Worm (Caenorhabditis elegans) whole organism, young adult: ENCODE results near the gene nas-29.

Source experiments
- B0336.3 ChIP-seq: fragments of 200-800 bp; sonication (Bioruptor generic); IDR thresholded peaks from 2 replicates; pipeline ENCODE4 v1.3.6; 2022; ENCODE audit warnings: missing genetic modification characterization, missing compliant biosample characterization
- C06A6.2 ChIP-seq: fragments of 200-800 bp; sonication (Bioruptor generic); conservative IDR thresholded peaks from 2 replicates; pipeline ENCODE4 v1.3.6; 2022; ENCODE audit warnings: missing genetic modification characterization, missing compliant biosample characterization
- C17E4.6 ChIP-seq: fragments of 200-800 bp; sonication (Bioruptor generic); IDR thresholded peaks from 2 replicates; pipeline ENCODE4 v1.3.6; 2022; ENCODE audit warnings: missing genetic modification reagents, missing genetic modification characterization, missing compliant biosample characterization
- F23B12.7 ChIP-seq: sonication (generic microtip); optimal IDR thresholded peaks from 2 replicates; lab custom pipeline; 2017; ENCODE audit warnings: missing genetic modification characterization, mild to moderate bottlenecking, missing compliant biosample characterization, antibody characterized with exemption, moderate library complexity; ENCODE audit not compliant: insufficient read depth
- F57C9.4 ChIP-seq: sonication (generic microtip); optimal IDR thresholded peaks from 2 replicates; lab custom pipeline; 2017; ENCODE audit warnings: mild to moderate bottlenecking, missing genetic modification characterization, missing compliant biosample characterization
- K12H6.12 ChIP-seq: fragments of 200-800 bp; sonication (Bioruptor generic); optimal IDR thresholded peaks from 2 replicates; lab custom pipeline; 2018; ENCODE audit warnings: mild to moderate bottlenecking, missing genetic modification characterization, missing compliant biosample characterization
- T07F8.4 ChIP-seq: sonication (generic microtip); optimal IDR thresholded peaks from 2 replicates; lab custom pipeline; 2016; ENCODE audit warnings: mild to moderate bottlenecking, missing genetic modification characterization, moderate library complexity, missing compliant biosample characterization
- Y53F4B.3 ChIP-seq: fragments of 200-800 bp; sonication (Bioruptor generic); IDR thresholded peaks from 2 replicates; pipeline ENCODE4 v1.3.6; 2022; ENCODE audit warnings: missing genetic modification reagents, missing genetic modification characterization, missing compliant biosample characterization
- Y79H2A.3 ChIP-seq: fragments of 200-800 bp; sonication (Bioruptor generic); conservative IDR thresholded peaks from 2 replicates; pipeline ENCODE4 v1.3.6; 2022; ENCODE audit warnings: missing genetic modification reagents, missing genetic modification characterization, missing compliant biosample characterization
- bed-1 ChIP-seq: fragments of 200-800 bp; sonication (Bioruptor generic); IDR thresholded peaks from 2 replicates; pipeline ENCODE4 v1.3.6; 2022; ENCODE audit warnings: missing genetic modification reagents, missing genetic modification characterization, missing compliant biosample characterization
- bed-2 ChIP-seq: fragments of 200-800 bp; sonication (Bioruptor generic); IDR thresholded peaks from 2 replicates; pipeline ENCODE4 v1.3.6; 2022; ENCODE audit warnings: missing genetic modification reagents, missing genetic modification characterization, missing compliant biosample characterization
- cebp-1 ChIP-seq, 2 experiments: fragments of 200-800 bp in 1 of 2; sonication (Bioruptor generic) in 1 of 2; sonication (generic microtip) in 1 of 2; IDR thresholded peaks in 1 of 2; optimal IDR thresholded peaks in 1 of 2; 2 replicates each; pipeline versions ENCODE4 v1.3.6 to Lab custom; 2017 to 2022; ENCODE audit warnings: missing compliant biosample characterization in 2 of 2, missing genetic modification characterization in 2 of 2, mild to moderate bottlenecking in 1 of 2, missing genetic modification reagents in 1 of 2, moderate library complexity in 1 of 2
- cebp-2 ChIP-seq: fragments of 200-800 bp; sonication (Bioruptor generic); IDR thresholded peaks from 2 replicates; pipeline ENCODE4 v1.3.6; 2022; ENCODE audit warnings: missing genetic modification characterization, missing compliant biosample characterization
- ceh-27 ChIP-seq: fragments of 200-800 bp; sonication (Bioruptor generic); optimal IDR thresholded peaks from 2 replicates; lab custom pipeline; 2018; ENCODE audit warnings: mild to moderate bottlenecking, missing genetic modification characterization, moderate library complexity, missing compliant biosample characterization
- egl-18 ChIP-seq: fragments of 200-800 bp; sonication (Bioruptor generic); IDR thresholded peaks from 2 replicates; pipeline ENCODE4 v1.3.6; 2022; ENCODE audit warnings: missing genetic modification reagents, missing genetic modification characterization, missing compliant biosample characterization
- gei-17 ChIP-seq: fragments of 200-800 bp; sonication (Bioruptor generic); optimal IDR thresholded peaks from 2 replicates; lab custom pipeline; 2018; ENCODE audit warnings: mild to moderate bottlenecking, missing genetic modification characterization, missing compliant biosample characterization
- hsf-1 ChIP-seq: fragments of 200-800 bp; sonication (Bioruptor generic); IDR thresholded peaks from 2 replicates; pipeline ENCODE4 v1.3.6; 2022; ENCODE audit warnings: missing genetic modification reagents, missing genetic modification characterization, missing compliant biosample characterization
- lag-1 ChIP-seq: fragments of 200-800 bp; sonication (Bioruptor generic); IDR thresholded peaks from 2 replicates; pipeline ENCODE4 v1.3.6; 2022; ENCODE audit warnings: missing genetic modification reagents, missing genetic modification characterization, missing compliant biosample characterization
- lin-26 ChIP-seq: fragments of 200-800 bp; sonication (Bioruptor generic); IDR thresholded peaks from 2 replicates; pipeline ENCODE4 v1.3.6; 2022; ENCODE audit warnings: missing genetic modification reagents, missing genetic modification characterization, missing compliant biosample characterization
- lir-1 ChIP-seq: fragments of 200-800 bp; sonication (Bioruptor generic); conservative IDR thresholded peaks from 2 replicates; pipeline ENCODE4 v1.3.6; 2022; ENCODE audit warnings: missing genetic modification reagents, missing genetic modification characterization, missing compliant biosample characterization
- madf-10 ChIP-seq: sonication (generic microtip); optimal IDR thresholded peaks from 2 replicates; lab custom pipeline; 2016; ENCODE audit warnings: mild to moderate bottlenecking, missing genetic modification characterization, missing compliant biosample characterization
- madf-3 ChIP-seq: fragments of 200-800 bp; sonication (Bioruptor generic); IDR thresholded peaks from 2 replicates; pipeline ENCODE4 v1.3.6; 2022; ENCODE audit warnings: missing genetic modification reagents, missing genetic modification characterization, missing compliant biosample characterization
- nfya-1 ChIP-seq: sonication (generic microtip); optimal IDR thresholded peaks from 2 replicates; lab custom pipeline; 2017; ENCODE audit warnings: antibody characterized with exemption, missing compliant biosample characterization, missing genetic modification characterization, borderline replicate concordance; ENCODE audit not compliant: insufficient read depth
- nhr-120 ChIP-seq: fragments of 200-800 bp; sonication (Bioruptor generic); IDR thresholded peaks from 2 replicates; pipeline ENCODE4 v1.3.6; 2022; ENCODE audit warnings: missing genetic modification characterization, missing compliant biosample characterization
- nhr-80 ChIP-seq: sonication (generic microtip); optimal IDR thresholded peaks from 2 replicates; lab custom pipeline; 2016; ENCODE audit warnings: missing genetic modification characterization, missing compliant biosample characterization
- pha-4 ChIP-seq: fragments of 150-350 bp; sonication (generic microtip); optimal IDR thresholded peaks from 2 replicates; lab custom pipeline; 2014; ENCODE audit warnings: missing biosample characterization, missing genetic modification reagents, missing genetic modification characterization
- rec-8 ChIP-seq, 2 experiments: sonication (generic microtip); optimal IDR thresholded peaks; 2 replicates each; lab custom pipeline; 2016; ENCODE audit warnings: mild to moderate bottlenecking in 2 of 2, missing genetic modification characterization in 2 of 2, missing genetic modification reagents in 2 of 2, missing genotype in 2 of 2, missing biosample characterization in 1 of 2, missing compliant biosample characterization in 1 of 2, moderate library complexity in 1 of 2
- repo-1 ChIP-seq: sonication (generic microtip); optimal IDR thresholded peaks from 2 replicates; lab custom pipeline; 2017; ENCODE audit warnings: mild to moderate bottlenecking, missing genetic modification characterization, missing compliant biosample characterization
- snpc-1.1 ChIP-seq: sonication (generic microtip); optimal IDR thresholded peaks from 2 replicates; lab custom pipeline; 2017; ENCODE audit warnings: missing genetic modification characterization, mild to moderate bottlenecking, missing compliant biosample characterization, antibody characterized with exemption, moderate library complexity, missing genotype, missing genetic modification reagents; ENCODE audit not compliant: insufficient read depth
- tbx-9 ChIP-seq: sonication (generic microtip); optimal IDR thresholded peaks from 2 replicates; lab custom pipeline; 2016; ENCODE audit warnings: borderline replicate concordance, missing genetic modification characterization, inconsistent platforms, missing compliant biosample characterization
- xnd-1 ChIP-seq: sonication (generic microtip); optimal IDR thresholded peaks from 2 replicates; lab custom pipeline; 2016; ENCODE audit warnings: missing genotype, missing genetic modification reagents, missing genetic modification characterization, missing compliant biosample characterization
- ztf-25 ChIP-seq: fragments of 200-800 bp; sonication (Bioruptor generic); IDR thresholded peaks from 2 replicates; pipeline ENCODE4 v1.3.6; 2022; ENCODE audit warnings: missing genetic modification reagents, missing genetic modification characterization, missing compliant biosample characterization
- ztf-26 ChIP-seq: sonication (generic microtip); optimal IDR thresholded peaks from 2 replicates; lab custom pipeline; 2017; ENCODE audit warnings: missing genetic modification characterization, missing compliant biosample characterization

nas-29 gene

DNA sequence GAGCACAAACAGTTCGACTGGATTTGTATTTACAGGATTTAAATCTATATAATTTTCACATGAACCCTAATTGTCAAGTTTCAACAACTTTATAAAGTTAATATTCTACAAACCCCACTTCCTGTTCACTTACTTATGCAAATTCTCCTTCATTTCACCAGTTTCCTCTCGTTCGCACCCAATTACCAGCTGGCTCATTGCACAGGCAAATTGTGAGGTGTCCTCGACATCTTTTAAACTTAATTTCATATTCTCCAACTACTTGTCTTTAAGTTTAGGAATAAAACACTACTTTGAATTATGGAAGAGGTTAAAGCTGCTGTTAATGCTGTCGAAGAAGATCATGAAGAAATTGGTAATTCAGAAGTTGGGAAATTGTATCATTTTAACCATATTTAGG lies 30.6 kb upstream of the nas-29 start, which contains the start of gene C27D6.1:
Gene C27D6.1 (plus strand): TSS at position 301 of the 400 bp plus-strand sequence.
- no peak for TF ChIP-seq lag-1 (GFP tag; lab: Robert Waterston, UW)
- TF ChIP-seq ztf-25 = no peak
- TF ChIP-seq, all 124 proteins: peak for 0

DNA sequence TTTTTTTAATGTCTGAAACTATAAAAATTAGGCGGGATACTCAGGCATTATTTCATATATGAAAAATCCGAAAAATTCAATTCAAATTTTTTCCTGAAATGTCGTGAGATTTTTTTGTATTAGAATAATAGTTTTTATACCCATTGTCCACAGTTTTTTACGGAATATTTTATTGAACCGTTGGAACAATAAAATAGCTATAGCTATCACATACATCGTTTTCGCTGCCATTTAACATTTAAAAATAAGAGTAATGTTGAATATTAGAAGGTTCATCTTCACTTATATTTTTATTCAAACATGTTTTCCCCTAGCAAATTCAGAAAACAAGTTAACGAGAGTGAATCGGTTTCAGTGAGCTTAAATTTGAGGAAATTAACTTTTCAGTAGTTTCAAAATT lies 29.8 kb upstream of the nas-29 start, which contains the start of gene C27D6.15:
Gene C27D6.15 (plus strand): TSS at position 301 of the 400 bp plus-strand sequence.
- TF ChIP-seq C17E4.6 (GFP tag; lab: Robert Waterston, UW) = no peak
- TF ChIP-seq madf-10 (tag; lab: Kevin White, UChicago) = no peak
- no peak for TF ChIP-seq ceh-27
- no peak for TF ChIP-seq bed-2 (GFP tag; lab: Robert Waterston, UW)
- no peak for TF ChIP-seq K12H6.12
- TF ChIP-seq nhr-80 = no peak
- TF ChIP-seq B0336.3 (GFP tag; lab: Robert Waterston, UW) = no peak
- no peak for TF ChIP-seq gei-17 (GFP tag; lab: Kevin White, UChicago)
- no peak for TF ChIP-seq F23B12.7
- no peak for TF ChIP-seq hsf-1 (GFP tag; lab: Robert Waterston, UW)
- no peak for TF ChIP-seq repo-1
- no peak for TF ChIP-seq xnd-1 (tag; lab: Kevin White, UChicago)
- no peak for TF ChIP-seq tbx-9
- no peak for TF ChIP-seq snpc-1.1 (tag; lab: Kevin White, UChicago)

DNA sequence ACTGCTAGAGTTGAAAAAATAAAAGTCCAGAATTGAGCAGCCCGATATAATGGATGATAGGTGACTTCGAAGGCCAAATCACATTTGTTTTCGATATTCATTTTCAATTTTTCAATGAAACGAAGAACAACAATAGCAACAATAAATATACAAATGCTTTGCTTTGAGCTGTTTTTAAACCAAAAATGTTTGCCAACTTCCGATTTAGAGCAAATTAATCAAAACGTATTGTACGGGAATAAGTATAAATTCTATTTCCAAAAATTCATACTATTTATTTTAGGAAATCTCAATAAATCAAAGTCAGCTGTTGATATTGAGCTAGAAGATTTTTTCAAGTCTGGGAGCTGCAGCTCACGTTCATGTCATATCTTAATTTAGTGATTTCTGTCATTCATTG lies 29.1 kb upstream of the nas-29 start, which contains the start of gene srb-1:
Gene srb-1 (minus strand): TSS at position 101 of the 400 bp plus-strand sequence.
- TF ChIP-seq Y53F4B.3 (GFP tag; lab: Robert Waterston, UW) = no peak
- TF ChIP-seq pha-4 (tag; lab: Kevin White, UChicago) = no peak
- no peak for TF ChIP-seq lir-1
- no peak for TF ChIP-seq egl-18
- TF ChIP-seq F57C9.4 (tag; lab: Kevin White, UChicago) = no peak
- TF ChIP-seq madf-3 = no peak
- no peak for TF ChIP-seq nhr-120 (GFP tag; lab: Robert Waterston, UW)
- TF ChIP-seq cebp-1 (GFP tag; IDR thresholded peaks at IDR 0.05; lab: Robert Waterston, UW) = no peak
- no peak for TF ChIP-seq cebp-1 (tag; optimal IDR thresholded peaks at IDR 0.05; lab: Kevin White, UChicago)
- TF ChIP-seq ztf-26 (tag; lab: Kevin White, UChicago) = no peak
- TF ChIP-seq rec-8 (tag; optimal IDR thresholded peaks at IDR 0.05; lab: Kevin White, UChicago) = no peak
- TF ChIP-seq cebp-2 (GFP tag; lab: Robert Waterston, UW) = no peak
- no peak for TF ChIP-seq lin-26 (GFP tag; lab: Robert Waterston, UW)
- TF ChIP-seq C06A6.2 (GFP tag; lab: Robert Waterston, UW) = no peak

DNA sequence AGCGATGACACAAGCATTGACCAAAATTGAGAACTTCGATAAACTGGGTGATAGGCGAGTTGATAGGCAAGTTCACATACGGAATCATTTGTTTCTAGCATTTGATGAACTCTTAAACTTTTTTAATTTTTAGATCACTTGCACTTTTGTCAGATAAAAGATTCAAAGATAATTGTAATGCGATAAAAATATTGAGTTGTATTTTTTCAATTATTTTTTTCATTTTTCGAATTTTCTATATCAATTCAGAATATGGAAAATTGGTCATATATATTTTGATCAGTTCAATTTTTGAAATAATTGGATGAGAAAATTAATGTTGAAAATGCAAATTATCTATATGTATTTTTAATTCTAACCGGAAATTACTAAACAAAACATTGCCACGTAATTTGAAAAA lies 24.9 kb upstream of the nas-29 start, which contains the start of gene srb-3:
Gene srb-3 (minus strand): TSS at position 101 of the 400 bp plus-strand sequence.
- TF ChIP-seq F57C9.4 (tag; lab: Kevin White, UChicago) (no peak), lir-1 (no peak), Y79H2A.3 (GFP tag; lab: Robert Waterston, UW) (no peak), pha-4 (tag; lab: Kevin White, UChicago) (no peak), T07F8.4 (tag; lab: Kevin White, UChicago) (no peak), ceh-27 (no peak), bed-1 (GFP tag; lab: Robert Waterston, UW) (no peak), lin-26 (GFP tag; lab: Robert Waterston, UW) (no peak), repo-1 (no peak), nfya-1 (tag; lab: Kevin White, UChicago) (no peak)
